Fruit fly (Drosophila melanogaster) whole organism, embryonic: ENCODE data around the gene His3.3B.
A peak's percentile ranks its signal among the peaks of the same experiment; 100 is the strongest.

ENCODE experiments used
- Ada2b ChIP-seq: fragments of 200-800 bp; sonication (Bioruptor generic); IDR thresholded peaks from 2 replicates; pipeline ENCODE4 v1.3.6; 2022; ENCODE audit warnings: missing biosample characterization, missing genetic modification characterization
- Antp ChIP-seq: fragments of 200-800 bp; sonication (Bioruptor generic); optimal IDR thresholded peaks from 3 replicates; lab custom pipeline; 2016; ENCODE audit warnings: missing biosample characterization, missing genetic modification characterization
- CG10366 ChIP-seq: fragments of 200-800 bp; sonication (Bioruptor generic); IDR thresholded peaks from 2 replicates; pipeline ENCODE4 v1.3.6; 2022; ENCODE audit warnings: missing biosample characterization, missing genetic modification characterization
- CG10543 ChIP-seq: fragments of 200-800 bp; sonication (Bioruptor generic); optimal IDR thresholded peaks from 3 replicates; lab custom pipeline; 2017; ENCODE audit warnings: missing biosample characterization, mild to moderate bottlenecking, missing genetic modification characterization, moderate library complexity
- CG13894 ChIP-seq: fragments of 200-800 bp; sonication (Bioruptor generic); optimal IDR thresholded peaks from 3 replicates; lab custom pipeline; 2018; ENCODE audit warnings: missing biosample characterization, mild to moderate bottlenecking, missing genetic modification characterization, moderate library complexity
- CG14860 ChIP-seq: fragments of 200-800 bp; sonication (Bioruptor generic); IDR thresholded peaks from 3 replicates; pipeline ENCODE4 v1.3.6; 2022; ENCODE audit warnings: missing biosample characterization, missing genetic modification characterization; ENCODE audit not compliant: partially characterized antibody
- CG14965 ChIP-seq: fragments of 200-800 bp; sonication (Bioruptor generic); optimal IDR thresholded peaks from 2 replicates; lab custom pipeline; 2016; ENCODE audit warnings: missing biosample characterization, missing genetic modification characterization, borderline replicate concordance
- CG15514 ChIP-seq: fragments of 200-800 bp; sonication (Bioruptor generic); optimal IDR thresholded peaks from 3 replicates; lab custom pipeline; 2017; ENCODE audit warnings: missing biosample characterization, missing genetic modification characterization, mild to moderate bottlenecking, moderate library complexity, missing genetic modification reagents
- CG15601 ChIP-seq: fragments of 200-800 bp; sonication (Bioruptor generic); optimal IDR thresholded peaks from 3 replicates; lab custom pipeline; 2019; ENCODE audit warnings: missing biosample characterization, mild to moderate bottlenecking, missing genetic modification characterization, moderate library complexity
- CG1602 ChIP-seq: fragments of 200-800 bp; sonication (Bioruptor generic); optimal IDR thresholded peaks from 3 replicates; lab custom pipeline; 2016; ENCODE audit warnings: missing biosample characterization, missing genetic modification characterization
- CG17385 ChIP-seq: fragments of 200-800 bp; sonication (Bioruptor generic); optimal IDR thresholded peaks from 3 replicates; lab custom pipeline; 2018; ENCODE audit warnings: missing biosample characterization, mild to moderate bottlenecking, missing genetic modification characterization
- CG17802 ChIP-seq: fragments of 200-800 bp; sonication (Bioruptor generic); optimal IDR thresholded peaks from 2 replicates; lab custom pipeline; 2018; ENCODE audit warnings: missing biosample characterization, mild to moderate bottlenecking, missing genetic modification characterization, moderate library complexity
- CG2202 ChIP-seq: fragments of 200-800 bp; sonication (Bioruptor generic); optimal IDR thresholded peaks from 2 replicates; lab custom pipeline; 2018; ENCODE audit warnings: missing biosample characterization, mild to moderate bottlenecking, missing genetic modification characterization
- CG31365 ChIP-seq: fragments of 200-800 bp; sonication (Bioruptor generic); optimal IDR thresholded peaks from 2 replicates; lab custom pipeline; 2018; ENCODE audit warnings: missing biosample characterization, mild to moderate bottlenecking, missing genetic modification characterization
- CG32767 ChIP-seq: fragments of 200-800 bp; sonication (Bioruptor generic); IDR thresholded peaks from 2 replicates; pipeline ENCODE4 v1.3.6; 2022; ENCODE audit warnings: missing biosample characterization, missing genetic modification characterization
- CG33557 ChIP-seq: fragments of 200-800 bp; sonication (Bioruptor generic); optimal IDR thresholded peaks from 2 replicates; lab custom pipeline; 2019; ENCODE audit warnings: missing biosample characterization, mild to moderate bottlenecking, missing genetic modification characterization, moderate library complexity
- CG3995 ChIP-seq: fragments of 200-800 bp; sonication (Bioruptor generic); optimal IDR thresholded peaks from 3 replicates; lab custom pipeline; 2016; ENCODE audit warnings: missing biosample characterization, missing genetic modification characterization
- CG6654 ChIP-seq: fragments of 200-800 bp; sonication (Bioruptor generic); optimal IDR thresholded peaks from 2 replicates; lab custom pipeline; 2017; ENCODE audit warnings: missing biosample characterization, mild to moderate bottlenecking, missing genetic modification characterization
- CG6791 ChIP-seq: fragments of 200-800 bp; sonication (Bioruptor generic); IDR thresholded peaks from 3 replicates; pipeline ENCODE4 v1.3.6; 2022; ENCODE audit warnings: missing biosample characterization, missing genetic modification characterization; ENCODE audit not compliant: partially characterized antibody
- CG7372 ChIP-seq: fragments of 200-800 bp; sonication (Bioruptor generic); IDR thresholded peaks from 2 replicates; pipeline ENCODE4 v1.3.6; 2022; ENCODE audit warnings: missing biosample characterization, missing genetic modification characterization
- CG7556 ChIP-seq: fragments of 200-800 bp; sonication (Bioruptor generic); optimal IDR thresholded peaks from 2 replicates; lab custom pipeline; 2017; ENCODE audit warnings: missing biosample characterization, mild to moderate bottlenecking, missing genetic modification characterization
- CG8765 ChIP-seq: fragments of 200-800 bp; sonication (Bioruptor generic); IDR thresholded peaks from 2 replicates; pipeline ENCODE4 v1.3.6; 2022; ENCODE audit warnings: missing biosample characterization, missing genetic modification characterization
- D ChIP-seq, 2 experiments: fragments of 200-800 bp in 1 of 2; fragments of >200 bp in 1 of 2; sonication (Bioruptor generic) in 1 of 2; optimal IDR thresholded peaks; 2 replicates in 1 of 2; 3 replicates in 1 of 2; lab custom pipeline; 2017; ENCODE audit warnings: mild to moderate bottlenecking in 1 of 2, missing biosample characterization in 1 of 2, missing genetic modification characterization in 1 of 2, missing genetic modification reagents in 1 of 2
- Dp ChIP-seq: fragments of 200-800 bp; sonication (Bioruptor generic); optimal IDR thresholded peaks from 2 replicates; lab custom pipeline; 2018; ENCODE audit warnings: missing biosample characterization, mild to moderate bottlenecking, missing genetic modification characterization, moderate library complexity
- H15 ChIP-seq: fragments of 200-800 bp; sonication (Bioruptor generic); IDR thresholded peaks from 3 replicates; pipeline ENCODE4 v1.3.6; 2022; ENCODE audit warnings: missing biosample characterization, missing genetic modification characterization
- Jarid2 ChIP-seq: fragments of 200-800 bp; sonication (Bioruptor generic); optimal IDR thresholded peaks from 3 replicates; lab custom pipeline; 2017; ENCODE audit warnings: mild to moderate bottlenecking, missing biosample characterization, missing genetic modification reagents, missing genetic modification characterization
- Lhr ChIP-seq: fragments of 200-800 bp; sonication (Bioruptor generic); optimal IDR thresholded peaks from 3 replicates; lab custom pipeline; 2017; ENCODE audit warnings: mild to moderate bottlenecking, missing biosample characterization, missing genetic modification reagents, missing genetic modification characterization
- NC2β ChIP-seq: fragments of 200-800 bp; sonication (Bioruptor generic); optimal IDR thresholded peaks from 2 replicates; lab custom pipeline; 2016; ENCODE audit warnings: missing biosample characterization, missing genetic modification characterization
- Opbp ChIP-seq: fragments of 200-800 bp; sonication (Bioruptor generic); IDR thresholded peaks from 3 replicates; pipeline ENCODE4 v1.3.6; 2022; ENCODE audit warnings: missing biosample characterization, missing genetic modification characterization; ENCODE audit not compliant: partially characterized antibody
- Poxn ChIP-seq: fragments of 200-800 bp; sonication (Bioruptor generic); IDR thresholded peaks from 2 replicates; pipeline ENCODE4 v1.3.6; 2022; ENCODE audit warnings: missing biosample characterization, missing genetic modification characterization
- Spps ChIP-seq: fragments of 200-800 bp; sonication (Bioruptor generic); optimal IDR thresholded peaks from 2 replicates; lab custom pipeline; 2018; ENCODE audit warnings: missing biosample characterization, mild to moderate bottlenecking, missing genetic modification characterization
- Stat92E ChIP-seq, 3 experiments: fragments of >200 bp in 2 of 3; fragments of 200-800 bp in 1 of 3; sonication (Bioruptor generic) in 1 of 3; optimal IDR thresholded peaks; 2 replicates each; lab custom pipeline; 2017 to 2019; ENCODE audit warnings: missing biosample characterization in 3 of 3, missing genetic modification characterization in 3 of 3, mild to moderate bottlenecking in 1 of 3, moderate library complexity in 1 of 3
- ci ChIP-seq: fragments of 200-800 bp; sonication (Bioruptor generic); IDR thresholded peaks from 3 replicates; pipeline ENCODE4 v1.3.6; 2022; ENCODE audit warnings: missing biosample characterization, missing genetic modification characterization
- crol ChIP-seq: fragments of 200-800 bp; sonication (Bioruptor generic); IDR thresholded peaks from 2 replicates; pipeline ENCODE4 v1.3.6; 2022; ENCODE audit warnings: missing biosample characterization, missing genetic modification characterization
- danr ChIP-seq: fragments of 200-800 bp; sonication (Bioruptor generic); IDR thresholded peaks from 2 replicates; pipeline ENCODE4 v1.3.6; 2022; ENCODE audit warnings: missing biosample characterization, missing genetic modification characterization
- disco-r ChIP-seq: fragments of 200-800 bp; sonication (Bioruptor generic); optimal IDR thresholded peaks from 2 replicates; lab custom pipeline; 2016; ENCODE audit warnings: missing biosample characterization, missing genetic modification characterization
- dm ChIP-seq: fragments of 200-800 bp; sonication (Bioruptor generic); optimal IDR thresholded peaks from 3 replicates; lab custom pipeline; 2016; ENCODE audit warnings: missing biosample characterization, missing genetic modification characterization
- esg ChIP-seq: fragments of 200-800 bp; sonication (Bioruptor generic); conservative IDR thresholded peaks from 2 replicates; pipeline ENCODE4 v1.3.6; 2022; ENCODE audit warnings: missing biosample characterization, missing genetic modification characterization
- inv ChIP-seq: fragments of 200-800 bp; sonication (Bioruptor generic); IDR thresholded peaks from 2 replicates; pipeline ENCODE4 v1.3.6; 2022; ENCODE audit warnings: missing biosample characterization, missing genetic modification characterization; ENCODE audit not compliant: partially characterized antibody
- jumu ChIP-seq: fragments of 200-800 bp; sonication (Bioruptor generic); optimal IDR thresholded peaks from 3 replicates; lab custom pipeline; 2016; ENCODE audit warnings: missing biosample characterization, missing genetic modification characterization
- oc ChIP-seq: fragments of 200-800 bp; sonication (Bioruptor generic); optimal IDR thresholded peaks from 2 replicates; lab custom pipeline; 2018; ENCODE audit warnings: missing biosample characterization, mild to moderate bottlenecking, missing genetic modification characterization, moderate library complexity
- pros ChIP-seq: fragments of 200-800 bp; sonication (Bioruptor generic); optimal IDR thresholded peaks from 3 replicates; lab custom pipeline; 2019; ENCODE audit warnings: missing biosample characterization, mild to moderate bottlenecking, missing genetic modification characterization, moderate library complexity
- pum ChIP-seq: fragments of 200-800 bp; sonication (Bioruptor generic); optimal IDR thresholded peaks from 2 replicates; lab custom pipeline; 2016; ENCODE audit warnings: missing biosample characterization, missing genetic modification characterization
- sd ChIP-seq: fragments of 200-800 bp; sonication (Bioruptor generic); optimal IDR thresholded peaks from 3 replicates; lab custom pipeline; 2018; ENCODE audit warnings: missing biosample characterization, mild to moderate bottlenecking, missing genetic modification characterization, moderate library complexity
- stc ChIP-seq: fragments of 200-800 bp; sonication (Bioruptor generic); IDR thresholded peaks from 2 replicates; pipeline ENCODE4 v1.3.6; 2022; ENCODE audit warnings: missing biosample characterization, missing genetic modification characterization
- tll ChIP-seq, 2 experiments: fragments of 200-800 bp in 1 of 2; fragments of >200 bp in 1 of 2; sonication (Bioruptor generic) in 1 of 2; optimal IDR thresholded peaks; 2 replicates each; lab custom pipeline; 2017 to 2019; ENCODE audit warnings: missing biosample characterization in 2 of 2, missing genetic modification characterization in 2 of 2, mild to moderate bottlenecking in 1 of 2, moderate library complexity in 1 of 2
- twi ChIP-seq: fragments of 200-800 bp; optimal IDR thresholded peaks from 2 replicates; lab custom pipeline; 2019; ENCODE audit warnings: missing biosample characterization, mild to moderate bottlenecking, missing genetic modification characterization, moderate library complexity
- vnd ChIP-seq: fragments of 200-800 bp; sonication (Bioruptor generic); IDR thresholded peaks from 3 replicates; pipeline ENCODE4 v1.3.6; 2022; ENCODE audit warnings: missing biosample characterization, missing genetic modification characterization; ENCODE audit not compliant: partially characterized antibody
- wek ChIP-seq: fragments of 200-800 bp; sonication (Bioruptor generic); optimal IDR thresholded peaks from 3 replicates; lab custom pipeline; 2018; ENCODE audit warnings: missing biosample characterization, mild to moderate bottlenecking, missing genetic modification characterization, moderate library complexity
- zen ChIP-seq: fragments of 200-800 bp; sonication (Bioruptor generic); optimal IDR thresholded peaks from 3 replicates; lab custom pipeline; 2018; ENCODE audit warnings: missing biosample characterization, mild to moderate bottlenecking, missing genetic modification characterization, moderate library complexity

His3.3B gene

DNA sequence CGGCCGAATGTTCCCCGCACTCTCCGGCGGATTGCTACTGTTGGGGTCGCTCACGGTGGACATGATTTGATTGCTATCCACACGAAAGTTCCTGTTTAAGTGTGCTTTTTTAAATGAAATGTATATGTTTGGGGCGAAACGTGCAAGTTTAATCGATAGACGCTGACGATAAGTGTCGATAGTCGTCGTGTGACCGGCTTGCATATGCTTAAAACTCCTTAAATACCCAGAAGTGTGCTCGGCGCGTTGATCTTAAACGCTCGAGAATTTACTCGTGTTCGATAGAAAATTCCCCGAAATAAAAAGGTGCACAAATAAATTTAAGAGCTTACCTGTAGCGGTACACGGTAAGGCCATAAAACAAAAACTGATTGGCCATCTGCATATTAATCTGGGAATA, 5.4 kb upstream of the His3.3B start, which contains the start of the genes Zpr1 and CG44532 (continued):
- peak; percentile 60 for TF ChIP-seq dm (GFP tag; lab: Kevin White, UChicago)
- TF ChIP-seq CG10543: no peak
- no peak for TF ChIP-seq NC2β (GFP tag; lab: Kevin White, UChicago)
- no peak for TF ChIP-seq esg
- peak; percentile 62 for TF ChIP-seq vnd (GFP tag; lab: Robert Waterston, UW)
- TF ChIP-seq Poxn (GFP tag; lab: Robert Waterston, UW): no peak
- no peak for TF ChIP-seq CG17802
- no peak for TF ChIP-seq CG17385
- TF ChIP-seq Opbp (GFP tag; lab: Robert Waterston, UW): peak; percentile 74
- no peak for TF ChIP-seq D (optimal IDR thresholded peaks at IDR 0.05; lab: Kevin White, UChicago)
- no peak for TF ChIP-seq D (GFP tag; optimal IDR thresholded peaks at IDR 0.05; lab: Kevin White, UChicago)
- no peak for TF ChIP-seq wek
- TF ChIP-seq CG14860 (GFP tag; lab: Robert Waterston, UW): peak; percentile 59
- no peak for TF ChIP-seq Jarid2 (GFP tag; lab: Kevin White, UChicago)
- peak; percentile 71 for TF ChIP-seq CG6791 (GFP tag; lab: Robert Waterston, UW)
- TF ChIP-seq CG32767: no peak
- TF ChIP-seq CG15601 (tag; lab: Kevin White, UChicago): no peak
- TF ChIP-seq CG31365: no peak
- TF ChIP-seq pum (GFP tag; lab: Kevin White, UChicago): no peak
- TF ChIP-seq disco-r: no peak
- TF ChIP-seq tll (GFP tag; optimal IDR thresholded peaks at IDR 0.05; lab: Kevin White, UChicago): no peak
- no peak for TF ChIP-seq Spps (tag; lab: Kevin White, UChicago)
- TF ChIP-seq Ada2b (GFP tag; lab: Robert Waterston, UW): no peak
- TF ChIP-seq CG7372 (GFP tag; lab: Robert Waterston, UW): no peak
- no peak for TF ChIP-seq CG6654
- TF ChIP-seq oc (tag; lab: Kevin White, UChicago): no peak
- no peak for TF ChIP-seq zen (tag; lab: Kevin White, UChicago)
- TF ChIP-seq Dp (GFP tag; lab: Kevin White, UChicago): peak; percentile 60
- no peak for TF ChIP-seq crol (GFP tag; lab: Robert Waterston, UW)
- TF ChIP-seq CG1602 (GFP tag; lab: Kevin White, UChicago): no peak
- no peak for TF ChIP-seq Lhr
- TF ChIP-seq Antp (GFP tag; lab: Kevin White, UChicago): no peak
- TF ChIP-seq danr: no peak
- TF ChIP-seq Stat92E (GFP tag; optimal IDR thresholded peaks at IDR 0.05; lab: Kevin White, UChicago): no peak
- no peak for TF ChIP-seq ci (GFP tag; lab: Robert Waterston, UW)
- no peak for TF ChIP-seq H15 (GFP tag; lab: Robert Waterston, UW)
- no peak for TF ChIP-seq CG8765 (GFP tag; lab: Robert Waterston, UW)
- no peak for TF ChIP-seq CG10366
- TF ChIP-seq stc (GFP tag; lab: Robert Waterston, UW): no peak
- no peak for TF ChIP-seq CG13894 (tag; lab: Kevin White, UChicago)
- peak; percentile 7 for TF ChIP-seq CG3995
- TF ChIP-seq sd (tag; lab: Kevin White, UChicago): no peak
- TF ChIP-seq jumu: no peak
- no peak for TF ChIP-seq CG14965 (GFP tag; lab: Kevin White, UChicago)
- TF ChIP-seq CG33557 (GFP tag; lab: Kevin White, UChicago): no peak
- TF ChIP-seq twi (tag; lab: Kevin White, UChicago): no peak
- TF ChIP-seq inv: peak; percentile 52
- TF ChIP-seq CG2202: no peak
- TF ChIP-seq pros (GFP tag; lab: Kevin White, UChicago): no peak
- no peak for TF ChIP-seq CG7556 (GFP tag; lab: Kevin White, UChicago)
- TF ChIP-seq CG15514 (GFP tag; lab: Kevin White, UChicago): peak; percentile 27
